Fruit fly (Drosophila melanogaster): ENCODE data around the gene CheA7a.

Gene CheA7a

DNA sequence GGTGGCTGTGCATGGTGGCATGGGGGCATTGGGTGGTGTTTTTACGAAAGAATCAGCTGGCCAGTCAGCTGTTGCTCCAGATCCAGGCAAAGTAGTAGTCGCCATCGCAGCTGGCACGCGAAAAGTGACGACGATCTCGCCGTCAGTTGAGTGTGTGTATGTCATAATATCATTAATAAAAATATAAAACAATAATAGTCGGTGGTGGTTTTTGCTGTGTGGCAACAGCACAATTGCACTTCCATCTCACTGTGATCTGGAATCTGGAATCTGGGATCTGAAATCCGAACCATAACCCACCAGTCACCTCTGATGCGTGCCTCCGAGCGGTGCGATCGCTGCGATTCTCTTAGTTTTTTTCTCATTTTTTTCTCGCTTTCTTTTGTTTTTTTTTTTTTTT is 40.4 kb downstream of the CheA7a start, which contains the start of gene rumpel:
Gene rumpel, plus strand, starts transcription at position 301 of the 400 bp plus-strand sequence.
- TF ChIP-seq CG6163 (GFP tag; IDR thresholded peaks at IDR 0.05) = no peak
- TF ChIP-seq CG8319 (GFP tag; optimal IDR thresholded peaks at IDR 0.05) = no peak
- TF ChIP-seq CG32006 (GFP tag; optimal IDR thresholded peaks at IDR 0.05) = no peak
- TF ChIP-seq svp (GFP tag) = no peak
- TF ChIP-seq CG10631 (GFP tag; optimal IDR thresholded peaks at IDR 0.05) = no peak
- no peak for TF ChIP-seq lz (GFP tag; optimal IDR thresholded peaks at IDR 0.05)
- no peak for TF ChIP-seq net (GFP tag; optimal IDR thresholded peaks at IDR 0.05)
- TF ChIP-seq pdm3 (GFP tag; optimal IDR thresholded peaks at IDR 0.05) = no peak
- TF ChIP-seq CG11294 (GFP tag; IDR thresholded peaks at IDR 0.05) = no peak
- no peak for TF ChIP-seq OdsH (GFP tag; optimal IDR thresholded peaks at IDR 0.05)
- no peak for TF ChIP-seq dac (GFP tag; optimal IDR thresholded peaks at IDR 0.05)
- no peak for TF ChIP-seq CG9139 (GFP tag; optimal IDR thresholded peaks at IDR 0.05)
- no peak for TF ChIP-seq fd59A (GFP tag; optimal IDR thresholded peaks at IDR 0.05)
- no peak for TF ChIP-seq Eip93F (GFP tag; optimal IDR thresholded peaks at IDR 0.05)
- no peak for TF ChIP-seq achi (GFP tag; optimal IDR thresholded peaks at IDR 0.05)

DNA sequence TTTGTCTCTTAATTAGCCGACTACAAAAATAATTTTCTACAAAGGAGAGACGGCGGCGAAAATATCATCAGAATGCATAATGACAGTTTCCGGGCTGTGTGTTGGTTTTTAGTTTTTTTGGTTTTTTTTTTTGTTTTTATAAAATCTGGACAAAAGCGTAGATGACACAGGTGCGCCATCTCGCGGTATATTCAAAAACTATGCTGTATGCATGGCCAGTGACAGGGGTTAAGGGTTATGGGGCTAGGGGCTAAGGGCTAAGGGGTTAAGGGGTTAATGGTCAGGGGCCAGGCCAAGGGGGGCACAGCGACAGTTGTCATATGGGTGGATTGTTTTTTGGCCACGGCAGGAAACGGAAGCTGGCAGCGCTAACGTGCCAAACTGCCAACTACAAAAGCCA is 44.6 kb downstream of the CheA7a start:
- TF ChIP-seq fkh (GFP tag; optimal IDR thresholded peaks at IDR 0.05) (no peak), CG16779 (tag; optimal IDR thresholded peaks at IDR 0.05) (no peak), acj6 (GFP tag; optimal IDR thresholded peaks at IDR 0.05) (no peak), Eip78C (GFP tag) (no peak), CG6808 (GFP tag; optimal IDR thresholded peaks at IDR 0.05) (no peak), Eip93F (GFP tag; optimal IDR thresholded peaks at IDR 0.05) (no peak)

DNA sequence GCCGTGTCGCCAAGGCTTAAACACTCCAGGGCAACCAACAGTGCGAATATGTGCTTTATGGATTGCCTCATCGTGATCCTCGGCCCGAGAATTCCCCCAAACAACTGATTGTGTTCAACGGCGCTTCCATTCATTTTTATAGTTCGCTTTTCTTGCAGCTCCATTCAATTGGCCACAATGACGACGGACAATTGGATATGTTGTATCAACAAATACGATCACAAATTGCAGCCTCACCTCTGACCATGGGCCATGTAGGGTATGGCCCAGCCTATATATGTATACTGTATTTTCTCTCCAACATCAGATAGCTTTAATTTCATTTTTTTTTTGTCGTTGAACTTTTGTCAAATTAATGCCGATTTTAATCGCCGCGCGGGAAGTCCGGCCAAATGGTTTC is 46.8 kb downstream of the CheA7a start, which contains the start of gene CG15036:
Gene CG15036, minus strand, starts transcription at position 101 of the 400 bp plus-strand sequence.
- TF ChIP-seq Met (GFP tag; optimal IDR thresholded peaks at IDR 0.05) = no peak

DNA sequence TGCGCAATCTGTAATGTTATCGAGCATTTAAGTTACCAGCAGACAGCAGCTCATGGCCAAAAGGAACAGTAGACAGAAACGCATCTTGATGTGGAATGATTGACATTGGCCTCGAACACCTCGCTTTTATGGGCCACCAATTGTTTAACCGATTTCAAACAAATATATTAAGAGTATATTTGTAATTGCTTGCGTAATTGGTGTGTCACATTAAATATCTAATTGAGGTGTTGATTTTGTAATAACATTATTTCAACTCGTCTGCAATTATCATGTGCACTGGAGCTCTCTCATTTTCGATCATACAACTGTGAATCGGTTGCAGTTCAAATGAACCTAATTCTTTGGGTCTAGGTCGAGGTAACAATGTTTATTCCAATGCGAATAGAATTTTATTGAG is 47.7 kb downstream of the CheA7a start, which contains the start of gene CG32726:
Gene CG32726, minus strand, starts transcription at position 101 of the 400 bp plus-strand sequence.
- TF ChIP-seq CG11902 (GFP tag; optimal IDR thresholded peaks at IDR 0.05) = no peak
- TF ChIP-seq CG8119 (GFP tag; IDR thresholded peaks at IDR 0.05) = no peak
- no peak for TF ChIP-seq lz (GFP tag; optimal IDR thresholded peaks at IDR 0.05)
- TF ChIP-seq cyc (GFP tag; optimal IDR thresholded peaks at IDR 0.05) = no peak
- TF ChIP-seq Lpt (GFP tag; optimal IDR thresholded peaks at IDR 0.05) = no peak
- no peak for TF ChIP-seq Hr38 (GFP tag; optimal IDR thresholded peaks at IDR 0.05)
- TF ChIP-seq svp (GFP tag) = no peak
- TF ChIP-seq fd59A (GFP tag; optimal IDR thresholded peaks at IDR 0.05) = no peak
- no peak for TF ChIP-seq Sox14 (GFP tag; optimal IDR thresholded peaks at IDR 0.05)
- TF ChIP-seq CG11762 (GFP tag; optimal IDR thresholded peaks at IDR 0.05; ENCODE audit: insufficient read depth) = no peak
- TF ChIP-seq CG6276 (GFP tag; optimal IDR thresholded peaks at IDR 0.05) = no peak
- TF ChIP-seq dac (GFP tag; optimal IDR thresholded peaks at IDR 0.05) = no peak
- no peak for TF ChIP-seq Met (GFP tag; optimal IDR thresholded peaks at IDR 0.05)
- no peak for TF ChIP-seq salr (GFP tag; optimal IDR thresholded peaks at IDR 0.05)
- TF ChIP-seq CG4318 (GFP tag; optimal IDR thresholded peaks at IDR 0.05) = no peak
- no peak for TF ChIP-seq Hr4 (GFP tag; optimal IDR thresholded peaks at IDR 0.05)
- no peak for TF ChIP-seq CG31627 (GFP tag; optimal IDR thresholded peaks at IDR 0.05)
- no peak for TF ChIP-seq acj6 (GFP tag; optimal IDR thresholded peaks at IDR 0.05)
